Worm (Caenorhabditis elegans): Measurements from ENCODE around the gene tmem-132.

DNA sequence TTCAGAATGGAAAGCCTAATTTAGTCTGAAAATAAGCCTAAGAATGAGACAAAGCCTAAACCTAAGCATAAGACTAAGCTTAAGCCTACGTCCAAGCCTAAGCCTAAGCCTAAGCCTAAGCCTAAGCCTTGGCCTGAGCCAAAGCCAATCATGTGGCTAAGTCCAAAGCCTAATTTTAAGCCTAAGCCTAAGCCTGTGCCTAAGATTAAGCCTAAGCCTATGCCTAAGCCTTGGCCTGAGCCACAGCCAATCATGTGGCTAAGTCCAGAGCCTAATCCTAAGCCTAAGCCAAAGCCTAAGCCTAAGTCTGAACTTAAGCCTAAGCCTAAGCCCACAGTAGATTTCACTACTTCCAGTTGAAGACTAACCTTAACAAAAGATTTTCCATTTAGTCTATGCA, 41.1 kb upstream of the tmem-132 start:
- no peak for TF ChIP-seq ets-7 (tag; optimal IDR thresholded peaks at IDR 0.05)
- TF ChIP-seq flt-1 (GFP tag; IDR thresholded peaks at IDR 0.05): no peak
- no peak for TF ChIP-seq F13C5.2 (tag; optimal IDR thresholded peaks at IDR 0.05)
- no peak for TF ChIP-seq hnd-1 (tag; optimal IDR thresholded peaks at IDR 0.05)
